Fruit fly (Drosophila melanogaster): Measurements from ENCODE around the gene Patr-1.

dm6 chr3R:17082471-17082870 is 39.1 kb downstream of the Patr-1 start:
- TF ChIP-seq kay (GFP tag; ENCODE audit: borderline replicate concordance): no peak
- no peak for TF ChIP-seq pad (GFP tag; optimal IDR thresholded peaks at IDR 0.05)
- no peak for TF ChIP-seq tj (GFP tag; optimal IDR thresholded peaks at IDR 0.05)
- TF ChIP-seq CG5204 (GFP tag; optimal IDR thresholded peaks at IDR 0.05): no peak
- no peak for TF ChIP-seq Crg-1 (GFP tag; optimal IDR thresholded peaks at IDR 0.05)
- TF ChIP-seq bab1 (GFP tag; optimal IDR thresholded peaks at IDR 0.05): no peak
- TF ChIP-seq CG1620 (GFP tag; optimal IDR thresholded peaks at IDR 0.05): no peak
- no peak for TF ChIP-seq CG14711 (tag; optimal IDR thresholded peaks at IDR 0.05)
- TF ChIP-seq Mnt (GFP tag; optimal IDR thresholded peaks at IDR 0.05): no peak
- no peak for TF ChIP-seq CG7045 (GFP tag; optimal IDR thresholded peaks at IDR 0.05)
- TF ChIP-seq cnc (optimal IDR thresholded peaks at IDR 0.05): no peak
- TF ChIP-seq ovo (GFP tag; optimal IDR thresholded peaks at IDR 0.05): no peak
- TF ChIP-seq Clk (GFP tag; optimal IDR thresholded peaks at IDR 0.05): no peak

Data from whole organism, adult.